Worm (Caenorhabditis elegans) whole organism, late embryonic: ENCODE measurements around the gene C17B7.15.

Experiments
- C38D4.7 ChIP-seq: fragments of 200-800 bp; sonication (Bioruptor generic); optimal IDR thresholded peaks from 2 replicates; lab custom pipeline; 2018; ENCODE audit warnings: mild to moderate bottlenecking, missing genetic modification characterization, moderate library complexity, missing compliant biosample characterization
- Y22D7AL.16 ChIP-seq: sonication (generic microtip); optimal IDR thresholded peaks from 2 replicates; lab custom pipeline; 2016; ENCODE audit warnings: missing genetic modification characterization, missing compliant biosample characterization
- ahr-1 ChIP-seq: sonication (generic microtip); optimal IDR thresholded peaks from 2 replicates; lab custom pipeline; 2016; ENCODE audit warnings: missing genetic modification characterization, missing compliant biosample characterization
- ceh-18 ChIP-seq: sonication (generic microtip); optimal IDR thresholded peaks from 2 replicates; lab custom pipeline; 2016; ENCODE audit warnings: missing genetic modification characterization, missing compliant biosample characterization
- ceh-2 ChIP-seq: sonication (generic microtip); optimal IDR thresholded peaks from 2 replicates; lab custom pipeline; 2016; ENCODE audit warnings: missing genotype, missing genetic modification characterization, missing compliant biosample characterization
- ceh-22 ChIP-seq: sonication (generic microtip); optimal IDR thresholded peaks from 2 replicates; lab custom pipeline; 2017; ENCODE audit warnings: missing biosample characterization, missing genetic modification characterization
- ceh-31 ChIP-seq: sonication (generic microtip); optimal IDR thresholded peaks from 2 replicates; lab custom pipeline; 2016; ENCODE audit warnings: missing genetic modification characterization, missing compliant biosample characterization
- ceh-34 ChIP-seq: sonication (generic microtip); optimal IDR thresholded peaks from 2 replicates; lab custom pipeline; 2016; ENCODE audit warnings: mild to moderate bottlenecking, missing genetic modification characterization, missing compliant biosample characterization
- ceh-45 ChIP-seq: fragments of 200-800 bp; sonication (Bioruptor generic); IDR thresholded peaks from 2 replicates; pipeline ENCODE4 v1.3.6; 2022; ENCODE audit warnings: missing genetic modification reagents, missing genetic modification characterization, missing compliant biosample characterization
- ceh-48 ChIP-seq: sonication (generic microtip); optimal IDR thresholded peaks from 2 replicates; lab custom pipeline; 2016; ENCODE audit warnings: missing genetic modification characterization, inconsistent platforms, missing compliant biosample characterization
- ceh-6 ChIP-seq: fragments of 200-800 bp; sonication (Bioruptor generic); optimal IDR thresholded peaks from 2 replicates; lab custom pipeline; 2018; ENCODE audit warnings: mild to moderate bottlenecking, missing genetic modification characterization, missing compliant biosample characterization
- ceh-9 ChIP-seq: sonication (generic microtip); optimal IDR thresholded peaks from 2 replicates; lab custom pipeline; 2016; ENCODE audit warnings: mild to moderate bottlenecking, missing genetic modification characterization, inconsistent platforms, missing compliant biosample characterization
- che-1 ChIP-seq: sonication (generic microtip); optimal IDR thresholded peaks from 2 replicates; lab custom pipeline; 2016; ENCODE audit warnings: mild to moderate bottlenecking, missing genetic modification characterization, missing compliant biosample characterization
- dmd-4 ChIP-seq: sonication (generic microtip); optimal IDR thresholded peaks from 2 replicates; lab custom pipeline; 2016; ENCODE audit warnings: borderline replicate concordance, missing genetic modification characterization, missing compliant biosample characterization
- dve-1 ChIP-seq: sonication (generic microtip); optimal IDR thresholded peaks from 2 replicates; lab custom pipeline; 2017; ENCODE audit warnings: antibody characterized with exemption, mild to moderate bottlenecking, missing genetic modification characterization, missing compliant biosample characterization
- elt-2 ChIP-seq: sonication (generic microtip); optimal IDR thresholded peaks from 2 replicates; lab custom pipeline; 2016; ENCODE audit warnings: missing genetic modification reagents, missing genetic modification characterization, missing compliant biosample characterization
- ets-4 ChIP-seq: sonication (generic microtip); optimal IDR thresholded peaks from 2 replicates; lab custom pipeline; 2016; ENCODE audit warnings: missing genetic modification characterization, missing compliant biosample characterization
- fax-1 ChIP-seq: sonication (generic microtip); optimal IDR thresholded peaks from 2 replicates; lab custom pipeline; 2016; ENCODE audit warnings: missing genotype, missing genetic modification characterization, missing compliant biosample characterization
- hlh-13 ChIP-seq: fragments of 200-800 bp; sonication (Bioruptor generic); optimal IDR thresholded peaks from 2 replicates; lab custom pipeline; 2018; ENCODE audit warnings: mild to moderate bottlenecking, missing genetic modification characterization, missing compliant biosample characterization
- hlh-30 ChIP-seq: sonication (generic microtip); optimal IDR thresholded peaks from 2 replicates; lab custom pipeline; 2017; ENCODE audit warnings: antibody characterized with exemption, missing genetic modification characterization, missing compliant biosample characterization; ENCODE audit not compliant: insufficient read depth
- hlh-6 ChIP-seq: sonication (generic microtip); optimal IDR thresholded peaks from 2 replicates; lab custom pipeline; 2016; ENCODE audit warnings: missing genotype, missing genetic modification characterization, missing compliant biosample characterization
- hlh-8 ChIP-seq: sonication (generic microtip); optimal IDR thresholded peaks from 2 replicates; lab custom pipeline; 2016; ENCODE audit warnings: missing genotype, missing genetic modification characterization, missing compliant biosample characterization
- madf-2 ChIP-seq: sonication (generic microtip); optimal IDR thresholded peaks from 2 replicates; lab custom pipeline; 2017; ENCODE audit warnings: missing genetic modification characterization, missing compliant biosample characterization
- nfya-1 ChIP-seq: sonication (generic microtip); optimal IDR thresholded peaks from 2 replicates; lab custom pipeline; 2017; ENCODE audit warnings: missing genetic modification characterization, mild to moderate bottlenecking, missing compliant biosample characterization, antibody characterized with exemption, moderate library complexity
- nhr-232 ChIP-seq: sonication (generic microtip); optimal IDR thresholded peaks from 2 replicates; lab custom pipeline; 2016; ENCODE audit warnings: missing genetic modification characterization, missing compliant biosample characterization
- npax-4 ChIP-seq: sonication (generic microtip); optimal IDR thresholded peaks from 2 replicates; lab custom pipeline; 2016; ENCODE audit warnings: missing genetic modification characterization, missing compliant biosample characterization
- odd-2 ChIP-seq: sonication (generic microtip); optimal IDR thresholded peaks from 2 replicates; lab custom pipeline; 2017; ENCODE audit warnings: antibody characterized with exemption, mild to moderate bottlenecking, missing genetic modification characterization, missing compliant biosample characterization
- pax-1 ChIP-seq: fragments of 150-350 bp; optimal IDR thresholded peaks from 2 replicates; lab custom pipeline; 2014; ENCODE audit warnings: missing biosample characterization, missing genetic modification characterization
- pha-2 ChIP-seq: sonication (generic microtip); optimal IDR thresholded peaks from 2 replicates; lab custom pipeline; 2017; ENCODE audit warnings: mild to moderate bottlenecking, missing genetic modification characterization, missing compliant biosample characterization
- pha-4 ChIP-seq: fragments of 150-350 bp; optimal IDR thresholded peaks from 2 replicates; lab custom pipeline; 2018; ENCODE audit warnings: missing biosample characterization, missing genetic modification reagents, missing genetic modification characterization
- ref-2 ChIP-seq: sonication (generic microtip); optimal IDR thresholded peaks from 2 replicates; lab custom pipeline; 2016; ENCODE audit warnings: missing genetic modification characterization, missing compliant biosample characterization
- sox-4 ChIP-seq: sonication (generic microtip); optimal IDR thresholded peaks from 2 replicates; lab custom pipeline; 2017; ENCODE audit warnings: mild to moderate bottlenecking, missing genetic modification characterization, inconsistent platforms, missing compliant biosample characterization
- syd-9 ChIP-seq: sonication (generic microtip); optimal IDR thresholded peaks from 2 replicates; lab custom pipeline; 2016; ENCODE audit warnings: mild to moderate bottlenecking, missing genetic modification characterization, moderate library complexity, missing compliant biosample characterization
- tbx-2 ChIP-seq: sonication (generic microtip); optimal IDR thresholded peaks from 2 replicates; lab custom pipeline; 2016; ENCODE audit warnings: missing genetic modification characterization, missing compliant biosample characterization
- tbx-7 ChIP-seq: sonication (generic microtip); optimal IDR thresholded peaks from 2 replicates; lab custom pipeline; 2016; ENCODE audit warnings: missing genotype, missing genetic modification characterization, missing compliant biosample characterization
- ttx-3 ChIP-seq: sonication (generic microtip); optimal IDR thresholded peaks from 2 replicates; lab custom pipeline; 2016; ENCODE audit warnings: missing genetic modification reagents, missing genetic modification characterization, missing compliant biosample characterization
- unc-3 ChIP-seq, 2 experiments: fragments of 200-800 bp in 1 of 2; sonication (Bioruptor generic) in 1 of 2; sonication (generic microtip) in 1 of 2; conservative IDR thresholded peaks in 1 of 2; optimal IDR thresholded peaks in 1 of 2; 2 replicates each; pipeline versions ENCODE4 v1.3.6 to Lab custom; 2016 to 2022; ENCODE audit warnings: missing compliant biosample characterization in 2 of 2, missing genetic modification characterization in 2 of 2, missing genetic modification reagents in 1 of 2
- unc-86 ChIP-seq: sonication (generic microtip); optimal IDR thresholded peaks from 2 replicates; lab custom pipeline; 2016; ENCODE audit warnings: missing genetic modification characterization, missing compliant biosample characterization

C17B7.15 gene

DNA sequence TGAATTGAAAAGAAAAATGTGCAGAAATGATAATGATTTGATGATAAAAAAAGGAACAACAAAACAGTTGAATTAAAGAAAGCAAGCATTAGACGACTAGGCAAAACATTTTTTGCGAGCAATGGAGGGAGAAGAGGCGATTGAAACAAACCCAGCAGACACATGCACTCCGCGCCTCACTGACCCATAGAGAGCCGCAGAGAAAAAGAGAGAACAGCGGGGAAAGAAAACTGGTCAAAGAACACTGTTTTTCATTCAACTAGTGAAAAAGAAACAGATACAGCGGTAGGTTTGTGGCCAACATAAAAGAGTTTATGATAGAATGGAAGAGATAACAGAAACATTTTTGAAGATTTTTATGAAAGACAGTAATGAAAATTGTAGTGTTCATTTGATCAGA lies 38.3 kb downstream of the C17B7.15 start:
- TF ChIP-seq unc-86 (no peak), pha-2 (tag; lab: Kevin White, UChicago) (no peak), unc-3 (GFP tag; conservative IDR thresholded peaks at IDR 0.05; lab: Robert Waterston, UW) (no peak), unc-3 (tag; optimal IDR thresholded peaks at IDR 0.05; lab: Kevin White, UChicago) (no peak), ceh-6 (GFP tag; lab: Kevin White, UChicago) (no peak), hlh-6 (tag; lab: Kevin White, UChicago) (no peak), nhr-232 (tag; lab: Kevin White, UChicago) (no peak), dmd-4 (no peak), che-1 (no peak)

DNA sequence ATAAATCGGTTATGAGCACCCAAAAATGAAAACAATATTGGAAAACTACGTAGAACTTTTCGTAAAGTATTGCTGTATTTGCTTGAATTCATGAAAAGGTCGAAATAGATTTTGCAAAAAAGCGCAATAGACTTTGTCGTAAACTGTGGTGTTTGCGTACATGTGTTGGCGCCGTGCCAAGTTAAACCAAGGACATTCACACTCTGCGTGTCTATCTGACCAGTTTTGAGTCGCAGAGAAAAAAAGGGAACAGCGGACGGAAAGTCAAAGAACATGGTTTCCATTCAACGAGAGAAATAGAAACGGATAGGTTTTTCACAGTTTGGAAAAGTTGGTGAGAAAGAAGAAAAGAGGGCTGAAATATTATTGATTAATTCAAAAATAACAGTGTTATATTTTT lies 41.0 kb downstream of the C17B7.15 start:
- TF ChIP-seq tbx-2 (tag; lab: Kevin White, UChicago) (no peak), Y22D7AL.16 (tag; lab: Kevin White, UChicago) (no peak), pax-1 (tag; lab: Kevin White, UChicago) (no peak), sox-4 (tag; lab: Kevin White, UChicago) (no peak), ttx-3 (tag; lab: Kevin White, UChicago) (no peak), hlh-13 (no peak), ets-4 (tag; lab: Kevin White, UChicago) (no peak), npax-4 (tag; lab: Kevin White, UChicago) (no peak), odd-2 (tag; lab: Kevin White, UChicago) (no peak), nfya-1 (tag; lab: Kevin White, UChicago) (no peak), ceh-2 (tag; lab: Kevin White, UChicago) (no peak), ceh-22 (tag; lab: Kevin White, UChicago) (no peak), ceh-45 (no peak), ceh-34 (tag; lab: Kevin White, UChicago) (no peak), hlh-8 (tag; lab: Kevin White, UChicago) (no peak)

DNA sequence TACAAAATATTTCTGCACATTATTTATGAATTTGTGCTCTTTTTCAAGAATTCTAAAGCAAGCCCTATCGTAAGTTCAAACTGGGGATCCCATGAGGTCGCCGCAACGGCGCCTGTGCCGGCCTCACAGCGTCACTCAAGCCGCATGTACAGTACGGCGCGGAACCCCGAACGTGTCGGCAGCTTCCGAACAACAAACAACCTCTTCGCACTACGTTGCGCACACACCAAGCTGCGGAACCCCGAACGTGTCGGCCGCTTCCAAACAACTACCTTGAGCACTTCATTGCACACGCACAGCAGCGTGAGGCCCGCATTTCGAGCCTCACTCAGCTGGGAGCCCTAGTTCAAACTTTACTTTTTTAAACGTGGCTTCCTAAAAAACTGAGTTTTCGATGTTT lies 44.1 kb downstream of the C17B7.15 start:
- TF ChIP-seq pha-4 (tag; lab: Kevin White, UChicago) (no peak), fax-1 (no peak), elt-2 (tag; lab: Kevin White, UChicago) (no peak), hlh-30 (tag; lab: Kevin White, UChicago) (no peak), tbx-7 (tag; lab: Kevin White, UChicago) (no peak), ahr-1 (tag; lab: Kevin White, UChicago) (no peak)

DNA sequence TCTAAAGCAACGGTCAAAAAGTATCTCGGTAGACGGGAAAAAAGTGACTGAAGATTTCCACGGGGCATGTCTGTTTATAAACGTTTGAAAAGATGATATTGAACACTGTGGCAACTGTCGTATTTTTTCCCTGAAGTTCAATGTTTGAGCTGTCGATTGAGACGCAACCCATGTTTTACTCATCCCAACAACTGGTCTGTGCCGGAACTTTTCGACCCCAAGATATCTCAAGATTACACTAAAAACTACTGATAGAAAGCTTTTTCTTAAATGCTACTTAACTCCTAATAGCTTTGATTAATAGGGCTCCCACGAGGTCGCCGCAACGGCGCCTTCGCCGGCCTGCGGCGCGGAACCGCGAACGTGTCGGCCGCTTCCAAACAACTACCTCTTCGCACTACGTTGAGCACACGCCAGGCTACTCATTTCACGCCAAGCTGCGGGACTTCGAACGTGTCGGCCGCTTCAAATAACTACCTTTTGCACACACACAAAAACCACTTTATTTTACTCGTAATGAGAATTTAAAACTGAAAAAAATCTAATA lies 44.8 kb downstream of the C17B7.15 start, which contains the start of gene T20D4.15:
Gene T20D4.15 (minus strand): TSS at position 51 of the 547 bp plus-strand sequence.
- no peak for TF ChIP-seq ceh-45
- TF ChIP-seq pha-4 (tag; lab: Kevin White, UChicago), result no peak
- TF ChIP-seq madf-2 (tag; lab: Kevin White, UChicago), result no peak
- no peak for TF ChIP-seq ceh-9 (tag; lab: Kevin White, UChicago)
- no peak for TF ChIP-seq odd-2 (tag; lab: Kevin White, UChicago)
- TF ChIP-seq ceh-31, result no peak
- no peak for TF ChIP-seq ceh-18 (tag; lab: Kevin White, UChicago)
- no peak for TF ChIP-seq syd-9 (tag; lab: Kevin White, UChicago)
- TF ChIP-seq ceh-48 (tag; lab: Kevin White, UChicago), result no peak
- TF ChIP-seq dve-1 (tag; lab: Kevin White, UChicago), result no peak
- no peak for TF ChIP-seq ref-2 (tag; lab: Kevin White, UChicago)
- TF ChIP-seq ceh-22 (tag; lab: Kevin White, UChicago), result no peak
- no peak for TF ChIP-seq C38D4.7 (GFP tag; lab: Kevin White, UChicago)
- no peak for TF ChIP-seq nhr-232 (tag; lab: Kevin White, UChicago)
